Worm (Caenorhabditis elegans) whole organism, L2 larva: ENCODE results near the gene dnj-25.

Source experiments
- C34F6.9 ChIP-seq: fragments of 150-350 bp; optimal IDR thresholded peaks from 2 replicates; lab custom pipeline; 2014; ENCODE audit warnings: missing biosample characterization, missing genetic modification characterization
- F13H6.1 ChIP-seq: sonication (generic microtip); optimal IDR thresholded peaks from 2 replicates; lab custom pipeline; 2016; ENCODE audit warnings: missing genetic modification characterization, missing compliant biosample characterization
- R02D3.7 ChIP-seq: fragments of 150-350 bp; optimal IDR thresholded peaks from 2 replicates; lab custom pipeline; 2014; ENCODE audit warnings: missing biosample characterization, missing genetic modification characterization
- Y55F3AM.14 ChIP-seq: fragments of 200-800 bp; sonication (Bioruptor generic); optimal IDR thresholded peaks from 2 replicates; lab custom pipeline; 2018; ENCODE audit warnings: mild to moderate bottlenecking, missing genetic modification characterization, missing compliant biosample characterization
- ZK546.5 ChIP-seq: sonication (generic microtip); optimal IDR thresholded peaks from 2 replicates; lab custom pipeline; 2017; ENCODE audit warnings: missing biosample characterization, missing genetic modification characterization
- aly-2 ChIP-seq: fragments of 150-350 bp; optimal IDR thresholded peaks from 2 replicates; lab custom pipeline; 2014; ENCODE audit warnings: missing biosample characterization, missing genetic modification characterization
- ama-1 ChIP-seq: fragments of 150-350 bp; optimal IDR thresholded peaks from 2 replicates; lab custom pipeline; 2018; ENCODE audit warnings: inconsistent platforms
- blmp-1 ChIP-seq: sonication (generic microtip); optimal IDR thresholded peaks from 2 replicates; lab custom pipeline; 2017; ENCODE audit warnings: missing genetic modification characterization, mild to moderate bottlenecking, missing compliant biosample characterization, antibody characterized with exemption, moderate library complexity; ENCODE audit not compliant: insufficient read depth
- ceh-16 ChIP-seq: fragments of 150-350 bp; optimal IDR thresholded peaks from 2 replicates; lab custom pipeline; 2014; ENCODE audit warnings: missing biosample characterization, missing genetic modification characterization
- ceh-82 ChIP-seq: fragments of 150-350 bp; optimal IDR thresholded peaks from 2 replicates; lab custom pipeline; 2014; ENCODE audit warnings: missing biosample characterization, missing genetic modification characterization
- crh-2 ChIP-seq: sonication (generic microtip); optimal IDR thresholded peaks from 2 replicates; lab custom pipeline; 2017; ENCODE audit warnings: missing biosample characterization, missing genetic modification characterization
- dmd-4 ChIP-seq: sonication (generic microtip); optimal IDR thresholded peaks from 2 replicates; lab custom pipeline; 2017; ENCODE audit warnings: missing biosample characterization, missing genetic modification characterization
- egl-27 ChIP-seq: sonication (generic microtip); optimal IDR thresholded peaks from 3 replicates; lab custom pipeline; 2017; ENCODE audit warnings: missing biosample characterization, missing genetic modification reagents, missing genetic modification characterization
- elt-1 ChIP-seq: fragments of 150-350 bp; optimal IDR thresholded peaks from 2 replicates; lab custom pipeline; 2014; ENCODE audit warnings: missing biosample characterization, missing genetic modification characterization
- elt-3 ChIP-seq: sonication (generic microtip); optimal IDR thresholded peaks from 2 replicates; lab custom pipeline; 2017; ENCODE audit warnings: missing biosample characterization, missing genetic modification characterization
- fos-1 ChIP-seq: fragments of 150-350 bp; optimal IDR thresholded peaks from 2 replicates; lab custom pipeline; 2014; ENCODE audit warnings: missing biosample characterization, missing genetic modification characterization
- lin-11 ChIP-seq: fragments of 150-350 bp; sonication (generic microtip); optimal IDR thresholded peaks from 2 replicates; lab custom pipeline; 2014; ENCODE audit warnings: missing biosample characterization, missing genetic modification characterization, inconsistent platforms, mixed read lengths
- lin-13 ChIP-seq: fragments of 150-350 bp; optimal IDR thresholded peaks from 2 replicates; lab custom pipeline; 2014; ENCODE audit warnings: missing biosample characterization, missing genetic modification reagents, missing genetic modification characterization
- lsy-2 ChIP-seq, 2 experiments: fragments of 150-350 bp in 1 of 2; sonication (generic microtip) in 1 of 2; optimal IDR thresholded peaks; 2 replicates each; lab custom pipeline; 2014 to 2017; ENCODE audit warnings: missing biosample characterization in 2 of 2, missing genetic modification characterization in 2 of 2
- mab-5 ChIP-seq: fragments of 150-350 bp; optimal IDR thresholded peaks from 2 replicates; lab custom pipeline; 2014; ENCODE audit warnings: missing biosample characterization, missing genetic modification characterization
- mbf-1 ChIP-seq: sonication (generic microtip); optimal IDR thresholded peaks from 2 replicates; lab custom pipeline; 2017; ENCODE audit warnings: missing biosample characterization, missing genetic modification characterization
- mdl-1 ChIP-seq, 2 experiments: fragments of 150-350 bp in 1 of 2; sonication (generic microtip) in 1 of 2; optimal IDR thresholded peaks; 2 replicates each; lab custom pipeline; 2017; ENCODE audit warnings: missing biosample characterization in 2 of 2, missing genetic modification characterization in 2 of 2
- nhr-10 ChIP-seq: sonication (generic microtip); optimal IDR thresholded peaks from 2 replicates; lab custom pipeline; 2017; ENCODE audit warnings: missing biosample characterization, missing genetic modification characterization
- nhr-11 ChIP-seq: fragments of 150-350 bp; optimal IDR thresholded peaks from 2 replicates; lab custom pipeline; 2014; ENCODE audit warnings: missing biosample characterization, missing genetic modification characterization
- nhr-12 ChIP-seq: fragments of 150-350 bp; optimal IDR thresholded peaks from 2 replicates; lab custom pipeline; 2014; ENCODE audit warnings: missing biosample characterization, missing genetic modification characterization
- nhr-129 ChIP-seq: fragments of 150-350 bp; optimal IDR thresholded peaks from 2 replicates; lab custom pipeline; 2014; ENCODE audit warnings: missing biosample characterization, missing genetic modification characterization
- nhr-21 ChIP-seq: fragments of 150-350 bp; optimal IDR thresholded peaks from 2 replicates; lab custom pipeline; 2014; ENCODE audit warnings: missing biosample characterization, missing genetic modification characterization
- nhr-23 ChIP-seq: fragments of 150-350 bp; optimal IDR thresholded peaks from 2 replicates; lab custom pipeline; 2014; ENCODE audit warnings: missing biosample characterization, missing genetic modification reagents, missing genetic modification characterization
- nhr-237 ChIP-seq: fragments of 150-350 bp; optimal IDR thresholded peaks from 2 replicates; lab custom pipeline; 2014; ENCODE audit warnings: missing biosample characterization, missing genetic modification characterization
- nhr-25 ChIP-seq: fragments of 150-350 bp; sonication (generic microtip); optimal IDR thresholded peaks from 3 replicates; lab custom pipeline; 2014; ENCODE audit warnings: missing biosample characterization, missing genetic modification characterization
- nhr-6 ChIP-seq: fragments of 150-350 bp; optimal IDR thresholded peaks from 2 replicates; lab custom pipeline; 2014; ENCODE audit warnings: missing biosample characterization, missing genetic modification characterization
- nhr-77 ChIP-seq: fragments of 150-350 bp; optimal IDR thresholded peaks from 2 replicates; lab custom pipeline; 2014; ENCODE audit warnings: missing biosample characterization, missing genetic modification characterization
- peb-1 ChIP-seq: fragments of 150-350 bp; optimal IDR thresholded peaks from 2 replicates; lab custom pipeline; 2014; ENCODE audit warnings: missing biosample characterization, missing genetic modification characterization
- sem-4 ChIP-seq: fragments of 150-350 bp; optimal IDR thresholded peaks from 2 replicates; lab custom pipeline; 2014; ENCODE audit warnings: missing biosample characterization, missing genetic modification reagents, missing genetic modification characterization
- skn-1 ChIP-seq: sonication (generic microtip); optimal IDR thresholded peaks from 2 replicates; lab custom pipeline; 2017; ENCODE audit warnings: missing biosample characterization, missing genetic modification characterization
- sma-3 ChIP-seq: sonication (generic microtip); optimal IDR thresholded peaks from 2 replicates; lab custom pipeline; 2016; ENCODE audit warnings: missing genetic modification reagents, missing genetic modification characterization, missing compliant biosample characterization
- unc-39 ChIP-seq: fragments of 150-350 bp; optimal IDR thresholded peaks from 2 replicates; lab custom pipeline; 2014; ENCODE audit warnings: missing biosample characterization, missing genetic modification characterization
- unc-55 ChIP-seq: fragments of 150-350 bp; sonication (generic microtip); optimal IDR thresholded peaks from 3 replicates; lab custom pipeline; 2014; ENCODE audit warnings: missing biosample characterization, missing genetic modification reagents, missing genetic modification characterization
- unc-62 ChIP-seq: fragments of 150-350 bp; optimal IDR thresholded peaks from 2 replicates; lab custom pipeline; 2014; ENCODE audit warnings: missing biosample characterization, missing genetic modification reagents, missing genetic modification characterization
- zag-1 ChIP-seq: fragments of 150-350 bp; optimal IDR thresholded peaks from 2 replicates; lab custom pipeline; 2014; ENCODE audit warnings: missing biosample characterization, missing genetic modification characterization
- ztf-1 ChIP-seq: fragments of 200-800 bp; sonication (Bioruptor generic); conservative IDR thresholded peaks from 2 replicates; pipeline ENCODE4 v1.3.6; 2022; ENCODE audit warnings: missing genetic modification characterization, missing compliant biosample characterization
- ztf-4 ChIP-seq: fragments of 150-350 bp; optimal IDR thresholded peaks from 2 replicates; lab custom pipeline; 2014; ENCODE audit warnings: missing biosample characterization, missing genetic modification characterization

Gene dnj-25

ce11 chrV:20757255-20757654, 13.1 kb upstream of the dnj-25 start:
- TF ChIP-seq nhr-237 (no peak), mdl-1 (tag; optimal IDR thresholded peaks at IDR 0.05; lab: Kevin White, UChicago) (no peak), nhr-12 (tag; lab: Kevin White, UChicago) (no peak)
- TF ChIP-seq, all 48 proteins: peak for 0

DNA sequence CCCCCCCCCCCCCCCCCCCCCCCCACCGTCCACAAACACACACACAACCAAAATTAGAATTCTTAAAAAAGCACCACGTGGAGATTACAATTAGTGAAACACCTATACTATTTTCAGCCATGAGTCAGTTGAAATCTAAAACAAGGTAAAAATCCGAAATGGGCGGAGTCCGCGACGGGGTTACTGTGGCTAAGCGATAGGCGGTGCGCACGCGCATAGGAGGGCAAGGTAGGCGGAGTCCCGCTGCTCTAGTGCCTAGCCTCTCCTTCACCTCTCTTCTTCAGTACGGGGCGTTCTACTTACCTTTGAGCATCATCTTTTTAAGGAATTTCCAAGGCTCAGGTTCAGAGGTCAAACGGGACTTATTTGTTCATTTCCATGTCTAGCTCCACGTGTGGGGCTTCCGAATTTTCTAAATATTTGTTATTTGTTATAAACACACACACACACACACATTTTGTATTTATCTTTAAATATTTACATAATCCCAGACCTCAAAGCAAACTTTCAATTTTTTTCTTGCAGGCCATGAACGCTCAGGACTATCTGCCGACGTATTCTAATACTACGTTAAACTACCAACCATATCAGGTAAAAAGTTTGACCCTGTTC, 12.3 kb upstream of the dnj-25 start:
- TF ChIP-seq F13H6.1 (tag; lab: Kevin White, UChicago) (peak; percentile 67), lsy-2 (tag; optimal IDR thresholded peaks at IDR 0.05; lab: Kevin White, UChicago) (no peak)

DNA sequence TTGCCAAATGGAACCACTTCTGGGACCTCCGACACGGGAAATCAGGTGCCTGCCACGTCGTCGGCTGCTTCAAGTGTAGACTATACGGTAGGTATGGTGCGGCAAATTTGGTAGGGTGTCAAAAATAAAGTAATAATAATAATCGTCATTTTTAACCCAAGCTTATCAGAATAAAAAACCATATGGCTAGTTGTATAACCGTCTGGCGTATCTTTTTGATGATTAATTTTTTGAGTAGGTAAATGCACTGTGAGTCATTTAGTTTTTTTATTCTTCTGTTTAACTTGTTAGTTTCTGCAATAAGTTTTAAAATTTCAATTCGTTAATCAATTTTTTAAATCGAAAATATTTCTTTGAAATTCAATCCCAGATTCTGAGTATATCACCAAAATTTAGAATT, 11.3 kb upstream of the dnj-25 start:
- TF ChIP-seq fos-1 (tag; lab: Kevin White, UChicago), result peak; percentile 57
- TF ChIP-seq nhr-12 (tag; lab: Kevin White, UChicago), result no peak

- TF ChIP-seq fos-1 (tag; lab: Kevin White, UChicago) (peak; percentile 62), ztf-4 (tag; lab: Kevin White, UChicago) (no peak), ZK546.5 (no peak), F13H6.1 (tag; lab: Kevin White, UChicago) (peak; percentile 5)
These were observed 9.8 kb upstream of the dnj-25 start for ce11 chrV:20753838-20754503.

ce11 chrV:20752609-20753102, 8.5 kb upstream of the dnj-25 start, which contains the start of gene pha-4:
pha-4 (plus strand) TSS chrV:20753052.
- TF ChIP-seq nhr-77 (tag; lab: Kevin White, UChicago) (no peak), nhr-11 (no peak), nhr-12 (tag; lab: Kevin White, UChicago) (no peak), F13H6.1 (tag; lab: Kevin White, UChicago) (peak; percentile 2), nhr-237 (no peak), lsy-2 (tag; optimal IDR thresholded peaks at IDR 0.05; lab: Kevin White, UChicago) (no peak), Y55F3AM.14 (no peak), sem-4 (tag; lab: Kevin White, UChicago) (no peak), unc-55 (GFP tag; lab: Kevin White, UChicago) (no peak), lin-13 (no peak), ztf-4 (tag; lab: Kevin White, UChicago) (no peak), elt-1 (tag; lab: Kevin White, UChicago) (no peak), nhr-6 (tag; lab: Kevin White, UChicago) (no peak), R02D3.7 (no peak), elt-3 (tag; lab: Kevin White, UChicago) (no peak), C34F6.9 (tag; lab: Kevin White, UChicago) (no peak), nhr-23 (tag; lab: Kevin White, UChicago) (no peak), ztf-1 (GFP tag; lab: Robert Waterston, UW) (no peak), mdl-1 (tag; optimal IDR thresholded peaks at IDR 0.05; lab: Kevin White, UChicago) (no peak), unc-62 (GFP tag; lab: Kevin White, UChicago) (no peak), skn-1 (tag; lab: Kevin White, UChicago) (no peak), ama-1 (lab: Kevin White, UChicago) (no peak), nhr-129 (tag; lab: Kevin White, UChicago) (peak; percentile 22), lin-11 (tag; lab: Kevin White, UChicago) (no peak), crh-2 (tag; lab: Kevin White, UChicago) (peak; percentile 44), dmd-4 (tag; lab: Kevin White, UChicago) (no peak), mab-5 (tag; lab: Kevin White, UChicago) (no peak), ZK546.5 (no peak), egl-27 (tag; lab: Kevin White, UChicago) (no peak), sma-3 (GFP tag; lab: Kevin White, UChicago) (no peak), nhr-25 (tag; lab: Kevin White, UChicago) (no peak), aly-2 (tag; lab: Kevin White, UChicago) (no peak), ceh-82 (tag; lab: Kevin White, UChicago) (no peak), fos-1 (tag; lab: Kevin White, UChicago) (peak; percentile 97), blmp-1 (tag; lab: Kevin White, UChicago) (no peak), zag-1 (tag; lab: Kevin White, UChicago) (no peak), nhr-10 (tag; lab: Kevin White, UChicago) (no peak), ceh-16 (tag; lab: Kevin White, UChicago) (no peak), unc-39 (tag; lab: Kevin White, UChicago) (no peak), nhr-21 (tag; lab: Kevin White, UChicago) (no peak), mbf-1 (tag; lab: Kevin White, UChicago) (no peak), peb-1 (tag; lab: Kevin White, UChicago) (no peak)
